Worm (Caenorhabditis elegans) whole organism, late embryonic: ENCODE data around the gene Y53G8AM.8.
A peak's percentile ranks its signal among the peaks of the same experiment; 100 is the strongest.

Source experiments
- C08G9.2 ChIP-seq: sonication (generic microtip); optimal IDR thresholded peaks from 2 replicates; lab custom pipeline; 2016; ENCODE audit warnings: mild to moderate bottlenecking, missing genetic modification characterization, moderate library complexity, missing compliant biosample characterization
- C38D4.7 ChIP-seq: fragments of 200-800 bp; sonication (Bioruptor generic); optimal IDR thresholded peaks from 2 replicates; lab custom pipeline; 2018; ENCODE audit warnings: mild to moderate bottlenecking, missing genetic modification characterization, moderate library complexity, missing compliant biosample characterization
- F13H6.1 ChIP-seq: sonication (generic microtip); optimal IDR thresholded peaks from 2 replicates; lab custom pipeline; 2016; ENCODE audit warnings: missing genetic modification characterization, missing compliant biosample characterization
- K02D7.2 ChIP-seq: sonication (generic microtip); optimal IDR thresholded peaks from 2 replicates; lab custom pipeline; 2017; ENCODE audit warnings: mild to moderate bottlenecking, missing genetic modification characterization, missing compliant biosample characterization
- K09A11.1 ChIP-seq: sonication (generic microtip); optimal IDR thresholded peaks from 2 replicates; lab custom pipeline; 2017; ENCODE audit warnings: antibody characterized with exemption, mild to moderate bottlenecking, missing genetic modification characterization, missing compliant biosample characterization; ENCODE audit not compliant: insufficient read depth
- Y22D7AL.16 ChIP-seq: sonication (generic microtip); optimal IDR thresholded peaks from 2 replicates; lab custom pipeline; 2016; ENCODE audit warnings: missing genetic modification characterization, missing compliant biosample characterization
- ahr-1 ChIP-seq: sonication (generic microtip); optimal IDR thresholded peaks from 2 replicates; lab custom pipeline; 2016; ENCODE audit warnings: missing genetic modification characterization, missing compliant biosample characterization
- ama-1 ChIP-seq: fragments of 150-350 bp; optimal IDR thresholded peaks from 2 replicates; lab custom pipeline; 2014
- ceh-2 ChIP-seq: sonication (generic microtip); optimal IDR thresholded peaks from 2 replicates; lab custom pipeline; 2016; ENCODE audit warnings: missing genotype, missing genetic modification characterization, missing compliant biosample characterization
- ceh-24 ChIP-seq: sonication (generic microtip); optimal IDR thresholded peaks from 2 replicates; lab custom pipeline; 2016; ENCODE audit warnings: mild to moderate bottlenecking, missing genetic modification characterization, missing compliant biosample characterization
- ceh-30 ChIP-seq: fragments of 150-350 bp; optimal IDR thresholded peaks from 2 replicates; lab custom pipeline; 2014; ENCODE audit warnings: missing biosample characterization, missing genetic modification characterization
- ceh-31 ChIP-seq: sonication (generic microtip); optimal IDR thresholded peaks from 2 replicates; lab custom pipeline; 2016; ENCODE audit warnings: missing genetic modification characterization, missing compliant biosample characterization
- ceh-34 ChIP-seq: sonication (generic microtip); optimal IDR thresholded peaks from 2 replicates; lab custom pipeline; 2016; ENCODE audit warnings: mild to moderate bottlenecking, missing genetic modification characterization, missing compliant biosample characterization
- ceh-48 ChIP-seq: sonication (generic microtip); optimal IDR thresholded peaks from 2 replicates; lab custom pipeline; 2016; ENCODE audit warnings: missing genetic modification characterization, inconsistent platforms, missing compliant biosample characterization
- ceh-6 ChIP-seq: fragments of 200-800 bp; sonication (Bioruptor generic); optimal IDR thresholded peaks from 2 replicates; lab custom pipeline; 2018; ENCODE audit warnings: mild to moderate bottlenecking, missing genetic modification characterization, missing compliant biosample characterization
- ceh-9 ChIP-seq: sonication (generic microtip); optimal IDR thresholded peaks from 2 replicates; lab custom pipeline; 2016; ENCODE audit warnings: mild to moderate bottlenecking, missing genetic modification characterization, inconsistent platforms, missing compliant biosample characterization
- che-1 ChIP-seq: sonication (generic microtip); optimal IDR thresholded peaks from 2 replicates; lab custom pipeline; 2016; ENCODE audit warnings: mild to moderate bottlenecking, missing genetic modification characterization, missing compliant biosample characterization
- dve-1 ChIP-seq: sonication (generic microtip); optimal IDR thresholded peaks from 2 replicates; lab custom pipeline; 2017; ENCODE audit warnings: antibody characterized with exemption, mild to moderate bottlenecking, missing genetic modification characterization, missing compliant biosample characterization
- elt-2 ChIP-seq: sonication (generic microtip); optimal IDR thresholded peaks from 2 replicates; lab custom pipeline; 2016; ENCODE audit warnings: missing genetic modification reagents, missing genetic modification characterization, missing compliant biosample characterization
- eyg-1 ChIP-seq: sonication (generic microtip); optimal IDR thresholded peaks from 2 replicates; lab custom pipeline; 2016; ENCODE audit warnings: missing genotype, missing genetic modification characterization, missing compliant biosample characterization
- fkh-10 ChIP-seq: fragments of 150-350 bp; optimal IDR thresholded peaks from 2 replicates; lab custom pipeline; 2014; ENCODE audit warnings: missing biosample characterization, missing genetic modification reagents, missing genetic modification characterization
- fkh-6 ChIP-seq: sonication (generic microtip); optimal IDR thresholded peaks from 2 replicates; lab custom pipeline; 2016; ENCODE audit warnings: missing genetic modification characterization, missing compliant biosample characterization
- hlh-13 ChIP-seq: fragments of 200-800 bp; sonication (Bioruptor generic); optimal IDR thresholded peaks from 2 replicates; lab custom pipeline; 2018; ENCODE audit warnings: mild to moderate bottlenecking, missing genetic modification characterization, missing compliant biosample characterization
- hlh-30 ChIP-seq: sonication (generic microtip); optimal IDR thresholded peaks from 2 replicates; lab custom pipeline; 2017; ENCODE audit warnings: antibody characterized with exemption, missing genetic modification characterization, missing compliant biosample characterization; ENCODE audit not compliant: insufficient read depth
- nfya-1 ChIP-seq: sonication (generic microtip); optimal IDR thresholded peaks from 2 replicates; lab custom pipeline; 2017; ENCODE audit warnings: missing genetic modification characterization, mild to moderate bottlenecking, missing compliant biosample characterization, antibody characterized with exemption, moderate library complexity
- nhr-232 ChIP-seq: sonication (generic microtip); optimal IDR thresholded peaks from 2 replicates; lab custom pipeline; 2016; ENCODE audit warnings: missing genetic modification characterization, missing compliant biosample characterization
- odd-2 ChIP-seq: sonication (generic microtip); optimal IDR thresholded peaks from 2 replicates; lab custom pipeline; 2017; ENCODE audit warnings: antibody characterized with exemption, mild to moderate bottlenecking, missing genetic modification characterization, missing compliant biosample characterization
- pag-3 ChIP-seq: sonication (generic microtip); optimal IDR thresholded peaks from 2 replicates; lab custom pipeline; 2016; ENCODE audit warnings: missing compliant biosample characterization, missing genetic modification characterization, borderline replicate concordance
- pros-1 ChIP-seq: fragments of 150-350 bp; optimal IDR thresholded peaks from 2 replicates; lab custom pipeline; 2014; ENCODE audit warnings: missing biosample characterization, missing genetic modification reagents, missing genetic modification characterization
- rnt-1 ChIP-seq: sonication (generic microtip); optimal IDR thresholded peaks from 2 replicates; lab custom pipeline; 2016; ENCODE audit warnings: missing genetic modification characterization, missing compliant biosample characterization
- sdc-2 ChIP-seq: sonication (generic microtip); optimal IDR thresholded peaks from 2 replicates; lab custom pipeline; 2016; ENCODE audit warnings: missing genotype, missing genetic modification characterization, missing compliant biosample characterization
- sox-2 ChIP-seq: fragments of 200-800 bp; sonication (Bioruptor generic); IDR thresholded peaks from 2 replicates; pipeline ENCODE4 v1.3.6; 2022; ENCODE audit warnings: missing genetic modification reagents, missing genetic modification characterization, missing compliant biosample characterization
- sox-4 ChIP-seq: sonication (generic microtip); optimal IDR thresholded peaks from 2 replicates; lab custom pipeline; 2017; ENCODE audit warnings: mild to moderate bottlenecking, missing genetic modification characterization, inconsistent platforms, missing compliant biosample characterization
- tbx-7 ChIP-seq: sonication (generic microtip); optimal IDR thresholded peaks from 2 replicates; lab custom pipeline; 2016; ENCODE audit warnings: missing genotype, missing genetic modification characterization, missing compliant biosample characterization
- ttx-3 ChIP-seq: sonication (generic microtip); optimal IDR thresholded peaks from 2 replicates; lab custom pipeline; 2016; ENCODE audit warnings: missing genetic modification reagents, missing genetic modification characterization, missing compliant biosample characterization
- unc-3 ChIP-seq, 2 experiments: fragments of 200-800 bp in 1 of 2; sonication (Bioruptor generic) in 1 of 2; sonication (generic microtip) in 1 of 2; conservative IDR thresholded peaks in 1 of 2; optimal IDR thresholded peaks in 1 of 2; 2 replicates each; pipeline versions ENCODE4 v1.3.6 to Lab custom; 2016 to 2022; ENCODE audit warnings: missing compliant biosample characterization in 2 of 2, missing genetic modification characterization in 2 of 2, missing genetic modification reagents in 1 of 2
- unc-42 ChIP-seq: sonication (generic microtip); optimal IDR thresholded peaks from 2 replicates; lab custom pipeline; 2016; ENCODE audit warnings: missing genotype, missing genetic modification characterization, missing compliant biosample characterization
- unc-86 ChIP-seq: sonication (generic microtip); optimal IDR thresholded peaks from 2 replicates; lab custom pipeline; 2016; ENCODE audit warnings: missing genetic modification characterization, missing compliant biosample characterization
- zip-5 ChIP-seq: sonication (generic microtip); optimal IDR thresholded peaks from 2 replicates; lab custom pipeline; 2016; ENCODE audit warnings: missing genetic modification characterization, missing compliant biosample characterization
- ztf-16 ChIP-seq: sonication (generic microtip); optimal IDR thresholded peaks from 2 replicates; lab custom pipeline; 2017; ENCODE audit warnings: missing genetic modification characterization, missing compliant biosample characterization

The Y53G8AM.8 gene

ce11 chrIII:3250596-3251112 is 27.9 kb downstream of the Y53G8AM.8 start, which contains the start of gene Y53G8AL.4:
TSS of gene Y53G8AL.4 (minus strand) at chrIII:3250646.
- TF ChIP-seq ceh-24 (tag; lab: Kevin White, UChicago) (no peak), sdc-2 (tag; lab: Kevin White, UChicago) (no peak), fkh-6 (tag; lab: Kevin White, UChicago) (no peak)

ce11 chrIII:3249038-3249420 is 29.5 kb downstream of the Y53G8AM.8 start:
- TF ChIP-seq ama-1 (no peak), pros-1 (tag; lab: Kevin White, UChicago) (no peak), ceh-2 (tag; lab: Kevin White, UChicago) (no peak), odd-2 (no peak), che-1 (tag; lab: Kevin White, UChicago) (peak; percentile 19), eyg-1 (tag; lab: Kevin White, UChicago) (no peak), C38D4.7 (GFP tag; lab: Kevin White, UChicago) (peak; percentile 33), rnt-1 (tag; lab: Kevin White, UChicago) (no peak), zip-5 (tag; lab: Kevin White, UChicago) (no peak), C08G9.2 (tag; lab: Kevin White, UChicago) (no peak), ceh-9 (tag; lab: Kevin White, UChicago) (no peak), sox-2 (GFP tag; lab: Robert Waterston, UW) (no peak), tbx-7 (tag; lab: Kevin White, UChicago) (no peak), ceh-31 (tag; lab: Kevin White, UChicago) (no peak), pag-3 (no peak), ceh-34 (tag; lab: Kevin White, UChicago) (no peak), Y22D7AL.16 (no peak), elt-2 (tag; lab: Kevin White, UChicago) (no peak), unc-86 (tag; lab: Kevin White, UChicago) (peak; percentile 12), F13H6.1 (tag; lab: Kevin White, UChicago) (no peak), ceh-48 (tag; lab: Kevin White, UChicago) (peak; percentile 15), ceh-30 (no peak), sdc-2 (tag; lab: Kevin White, UChicago) (no peak)

- no peak for TF ChIP-seq ztf-16 (tag; lab: Kevin White, UChicago)
- TF ChIP-seq unc-42 (tag; lab: Kevin White, UChicago) = peak; percentile 47
- TF ChIP-seq ceh-30 = peak; percentile 50
- TF ChIP-seq C08G9.2 (tag; lab: Kevin White, UChicago) = peak; percentile 24
- no peak for TF ChIP-seq ahr-1
- peak; percentile 69 for TF ChIP-seq nfya-1 (tag; lab: Kevin White, UChicago)
- peak; percentile 12 for TF ChIP-seq elt-2 (tag; lab: Kevin White, UChicago)
Observed at ce11 chrIII:3248307-3249037, 30.0 kb downstream of the Y53G8AM.8 start, which contains the start of gene nduf-9. TSS of gene nduf-9 (minus strand) at chrIII:3248575.

ce11 chrIII:3242379-3242778 is 36.1 kb downstream of the Y53G8AM.8 start:
- TF ChIP-seq ttx-3 (tag; lab: Kevin White, UChicago) (no peak), ceh-48 (tag; lab: Kevin White, UChicago) (peak; percentile 41)

ce11 chrIII:3241943-3242342 is 36.6 kb downstream of the Y53G8AM.8 start:
- TF ChIP-seq sox-2 (GFP tag; lab: Robert Waterston, UW) = no peak
- TF ChIP-seq ceh-31 (tag; lab: Kevin White, UChicago) = no peak
- no peak for TF ChIP-seq nhr-232 (tag; lab: Kevin White, UChicago)
- TF ChIP-seq fkh-10 = no peak
- no peak for TF ChIP-seq ttx-3 (tag; lab: Kevin White, UChicago)
- no peak for TF ChIP-seq nfya-1 (tag; lab: Kevin White, UChicago)
- no peak for TF ChIP-seq ceh-9 (tag; lab: Kevin White, UChicago)
- TF ChIP-seq ceh-30 = no peak
- no peak for TF ChIP-seq hlh-13 (GFP tag; lab: Kevin White, UChicago)
- TF ChIP-seq unc-3 (GFP tag; conservative IDR thresholded peaks at IDR 0.05; lab: Robert Waterston, UW) = no peak
- TF ChIP-seq unc-3 (tag; optimal IDR thresholded peaks at IDR 0.05; lab: Kevin White, UChicago) = no peak
- no peak for TF ChIP-seq ceh-24 (tag; lab: Kevin White, UChicago)
- no peak for TF ChIP-seq Y22D7AL.16
- no peak for TF ChIP-seq ceh-6
- TF ChIP-seq C08G9.2 (tag; lab: Kevin White, UChicago) = no peak
- TF ChIP-seq K09A11.1 (tag; lab: Kevin White, UChicago) = no peak
- TF ChIP-seq sdc-2 (tag; lab: Kevin White, UChicago) = no peak
- no peak for TF ChIP-seq sox-4 (tag; lab: Kevin White, UChicago)
- TF ChIP-seq dve-1 (tag; lab: Kevin White, UChicago) = no peak
- no peak for TF ChIP-seq hlh-30 (tag; lab: Kevin White, UChicago)
- no peak for TF ChIP-seq K02D7.2
